Fruit fly (Drosophila melanogaster) whole organism, wandering third instar larva: ENCODE measurements around the gene vtd.
A peak's percentile ranks its signal among the peaks of the same experiment; 100 is the strongest.

Experiments used
- Abd-B ChIP-seq: fragments of >200 bp; optimal IDR thresholded peaks from 2 replicates; lab custom pipeline; 2017; ENCODE audit warnings: missing biosample characterization, missing genetic modification characterization
- Dfd ChIP-seq: fragments of >200 bp; optimal IDR thresholded peaks from 2 replicates; lab custom pipeline; 2017; ENCODE audit warnings: missing biosample characterization, missing genetic modification characterization
- Hr83 ChIP-seq: fragments of 200-300 bp; sonication (Bioruptor generic); optimal IDR thresholded peaks from 2 replicates; lab custom pipeline; 2016; ENCODE audit warnings: missing biosample characterization, mild to moderate bottlenecking, missing genetic modification characterization, moderate library complexity; ENCODE audit not compliant: poor library complexity, severe bottlenecking
- Jra ChIP-seq: sonication (Bioruptor generic); optimal IDR thresholded peaks from 2 replicates; lab custom pipeline; 2016; ENCODE audit warnings: missing biosample characterization, missing genetic modification characterization
- Mio ChIP-seq: sonication (Bioruptor generic); optimal IDR thresholded peaks from 2 replicates; lab custom pipeline; 2016; ENCODE audit warnings: missing biosample characterization, missing genetic modification characterization
- N ChIP-seq: fragments of >200 bp; optimal IDR thresholded peaks from 2 replicates; lab custom pipeline; 2018; ENCODE audit warnings: missing biosample characterization, missing external identifiers, missing genetic modification characterization
- dmrt93B ChIP-seq: fragments of 200-800 bp; sonication (Bioruptor generic); optimal IDR thresholded peaks from 2 replicates; lab custom pipeline; 2018; ENCODE audit warnings: missing biosample characterization, mild to moderate bottlenecking, missing genetic modification characterization
- pan ChIP-seq: fragments of >200 bp; optimal IDR thresholded peaks from 2 replicates; lab custom pipeline; 2017

The vtd gene

dm6 chr3L:27174502-27174901 lies 38.2 kb downstream of the vtd start:
- peak; percentile 23 for TF ChIP-seq Dfd (GFP tag; lab: Kevin White, UChicago)
- TF ChIP-seq Hr83 (GFP tag; lab: Kevin White, UChicago) = no peak
- TF ChIP-seq, all 38 proteins: peak for 1

DNA sequence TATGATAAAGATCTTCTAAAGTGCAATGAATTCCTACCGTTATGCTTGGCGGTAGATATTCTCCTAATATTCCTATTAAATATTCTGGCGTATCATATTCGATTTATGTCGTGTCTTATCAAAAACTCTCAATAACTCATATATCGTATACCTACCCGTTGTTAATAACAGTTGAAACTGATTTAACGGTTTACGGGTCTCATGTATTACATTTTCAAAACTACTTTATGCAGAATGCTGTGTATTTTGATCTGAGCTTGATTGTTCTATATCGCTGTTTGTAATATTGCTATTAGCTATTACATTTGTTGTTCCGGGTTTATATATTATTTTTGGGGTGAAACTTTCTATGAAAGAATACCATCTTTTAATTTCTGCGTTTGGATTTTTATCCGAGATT lies 39.7 kb downstream of the vtd start:
- TF ChIP-seq N (GFP tag; lab: Kevin White, UChicago) (no peak), pan (no peak), Jra (GFP tag; lab: Kevin White, UChicago) (no peak), dmrt93B (GFP tag; lab: Kevin White, UChicago) (no peak), Abd-B (GFP tag; lab: Kevin White, UChicago) (no peak), Mio (no peak)
